Worm (Caenorhabditis elegans) whole organism, L1 larva: ENCODE data around the gene T20G5.8.

Experiments used
- elt-2 ChIP-seq: sonication (generic microtip); optimal IDR thresholded peaks from 2 replicates; lab custom pipeline; 2016; ENCODE audit warnings: missing genetic modification characterization, mild to moderate bottlenecking, inconsistent platforms, missing compliant biosample characterization, missing genetic modification reagents
- irx-1 ChIP-seq: sonication (generic microtip); optimal IDR thresholded peaks from 2 replicates; lab custom pipeline; 2016; ENCODE audit warnings: missing genetic modification characterization, missing compliant biosample characterization
- nhr-11 ChIP-seq: fragments of 150-350 bp; optimal IDR thresholded peaks from 2 replicates; lab custom pipeline; 2014; ENCODE audit warnings: missing biosample characterization, missing genetic modification characterization
- ztf-4 ChIP-seq: fragments of 150-350 bp; optimal IDR thresholded peaks from 2 replicates; lab custom pipeline; 2014; ENCODE audit warnings: missing biosample characterization, missing genetic modification characterization

DNA sequence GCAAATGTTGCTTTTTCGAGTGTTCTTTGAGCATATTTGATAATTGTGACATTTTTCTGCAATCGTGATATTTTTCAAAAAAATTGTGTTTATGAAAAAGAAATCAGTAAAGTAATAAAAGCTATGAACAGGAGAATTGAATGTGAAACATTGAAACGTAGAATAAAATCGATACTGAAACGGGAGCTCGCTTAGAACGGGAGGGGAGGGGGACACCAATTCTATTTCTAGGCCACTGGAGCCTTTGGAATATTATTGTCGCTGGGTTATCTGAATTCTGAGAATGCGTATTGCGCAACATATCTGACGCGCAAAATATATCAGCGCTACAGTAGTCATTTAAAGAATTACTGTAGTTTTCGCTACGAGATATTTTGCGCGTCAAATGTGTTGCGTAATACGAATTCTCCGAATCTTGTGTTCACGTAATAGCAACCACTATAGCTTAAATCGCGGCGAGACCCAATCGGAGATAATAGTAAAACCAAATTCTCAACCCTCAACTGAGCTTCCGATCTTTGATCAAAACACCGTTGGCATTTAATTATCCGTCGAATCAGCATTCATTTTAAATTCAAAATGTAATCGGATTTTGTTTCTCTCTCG, 12.8 kb downstream of the T20G5.8 start, which contains the start of the genes blos-1 and best-18:
- TF ChIP-seq irx-1 (tag; lab: Kevin White, UChicago) (no peak), elt-2 (tag; lab: Kevin White, UChicago) (no peak), nhr-11 (tag; lab: Kevin White, UChicago) (no peak), ztf-4 (tag; lab: Kevin White, UChicago) (no peak)
